Worm (Caenorhabditis elegans): ENCODE measurements around the gene dop-3.

Gene dop-3

DNA sequence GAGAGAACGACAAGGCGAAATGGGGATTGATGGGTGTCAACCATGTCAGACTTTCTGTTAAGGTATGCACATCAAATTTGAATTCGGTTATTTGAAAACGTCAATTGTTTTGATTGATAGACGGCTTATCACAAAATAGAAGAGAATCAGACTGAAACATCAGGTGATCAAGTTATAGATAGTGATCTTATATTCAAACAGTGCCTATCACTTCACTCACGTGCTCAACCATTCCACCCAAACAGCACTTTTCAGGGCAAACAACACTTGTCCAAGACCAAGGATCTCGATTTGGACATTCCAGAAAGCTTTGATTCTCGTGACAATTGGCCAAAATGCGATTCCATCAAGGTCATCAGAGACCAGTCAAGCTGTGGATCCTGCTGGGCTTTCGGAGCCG, 38.1 kb upstream of the dop-3 start (continued):
- TF ChIP-seq dmd-6 (GFP tag; IDR thresholded peaks at IDR 0.05) (peak; percentile 73), mep-1 (tag; optimal IDR thresholded peaks at IDR 0.05) (no peak), zfp-3 (GFP tag; conservative IDR thresholded peaks at IDR 0.05) (0 out of 2 replicates have a peak, but pooled peaks have one; percentile 8), ceh-44 (GFP tag; IDR thresholded peaks at IDR 0.05) (no peak), Y105C5A.15 (GFP tag; IDR thresholded peaks at IDR 0.05) (no peak)

DNA sequence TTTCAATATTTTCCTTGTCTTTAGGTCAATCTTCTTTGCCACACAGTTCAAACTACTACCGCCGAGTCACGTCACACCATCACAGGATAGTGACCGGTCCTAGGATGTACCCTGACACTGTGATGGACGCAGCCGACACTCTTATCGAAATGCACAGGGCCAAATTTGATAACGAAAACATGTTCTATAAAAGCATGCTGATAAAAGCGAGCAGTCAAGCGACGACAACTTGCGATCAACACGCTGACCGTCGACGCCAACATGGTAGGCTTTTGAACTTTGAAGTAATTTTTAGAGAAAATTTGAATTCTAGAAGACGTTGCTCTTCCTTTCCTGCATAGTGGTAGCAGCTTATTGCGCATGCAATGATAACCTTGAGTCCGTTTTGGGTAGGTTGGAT, 37.5 kb upstream of the dop-3 start, which contains the start of gene cpr-6:
Gene cpr-6 (plus strand): TSS at position 217 of the 400 bp plus-strand sequence.
- peak in 1 of 2 experiments; percentile 23 for TF ChIP-seq mdl-1 (tag; optimal IDR thresholded peaks at IDR 0.05)
- peak; percentile 42 for TF ChIP-seq ama-1 (optimal IDR thresholded peaks at IDR 0.05)
- no peak for TF ChIP-seq sdz-12 (GFP tag; optimal IDR thresholded peaks at IDR 0.05)
- peak; percentile 30 for TF ChIP-seq nhr-48 (tag; optimal IDR thresholded peaks at IDR 0.05)
- TF ChIP-seq dmd-6 (GFP tag; IDR thresholded peaks at IDR 0.05), result peak; percentile 78
- peak; percentile 53 for TF ChIP-seq nhr-102 (tag; optimal IDR thresholded peaks at IDR 0.05)
- TF ChIP-seq hlh-11 (tag; optimal IDR thresholded peaks at IDR 0.05), result peak; percentile 79
- 0 out of 2 replicates have a peak, but pooled peaks have one; percentile 23 for TF ChIP-seq nhr-42 (GFP tag; IDR thresholded peaks at IDR 0.05)
- peak; percentile 25 for TF ChIP-seq mxl-3 (GFP tag; optimal IDR thresholded peaks at IDR 0.05)
- no peak for TF ChIP-seq zip-11 (GFP tag; IDR thresholded peaks at IDR 0.05)
- no peak for TF ChIP-seq arid-1 (GFP tag; conservative IDR thresholded peaks at IDR 0.05)
- no peak for TF ChIP-seq hmg-1.1 (GFP tag; IDR thresholded peaks at IDR 0.05)
- peak; percentile 65 for TF ChIP-seq dve-1 (tag; optimal IDR thresholded peaks at IDR 0.05; ENCODE audit: insufficient read depth)
- TF ChIP-seq lir-3 (tag; optimal IDR thresholded peaks at IDR 0.05), result no peak
- TF ChIP-seq nhr-77 (tag; optimal IDR thresholded peaks at IDR 0.05), result peak; percentile 51
- TF ChIP-seq lin-1 (GFP tag; IDR thresholded peaks at IDR 0.05), result 0 out of 2 replicates have a peak, but pooled peaks have one; percentile 11
- no peak for TF ChIP-seq nhr-76 (tag; optimal IDR thresholded peaks at IDR 0.05)
- peak; percentile 55; the same call in 1 of the 2 replicates for TF ChIP-seq mdt-29 (GFP tag; IDR thresholded peaks at IDR 0.05)
- peak in 1 of 2 experiments; percentile 14 for TF ChIP-seq daf-16 (GFP tag; optimal IDR thresholded peaks at IDR 0.05)
- TF ChIP-seq daf-16 (tag; optimal IDR thresholded peaks at IDR 0.05), result peak; percentile 93
- no peak for TF ChIP-seq T26A8.4 (GFP tag; IDR thresholded peaks at IDR 0.05)
- TF ChIP-seq pqm-1 (tag; optimal IDR thresholded peaks at IDR 0.05), result peak; percentile 67
- TF ChIP-seq hlh-30 (tag; optimal IDR thresholded peaks at IDR 0.05; ENCODE audit: insufficient read depth), result peak; percentile 54
- peak; percentile 66 for TF ChIP-seq nhr-28 (tag; optimal IDR thresholded peaks at IDR 0.05)
- peak; percentile 52; the same call in 1 of the 2 replicates for TF ChIP-seq tra-1 (GFP tag; IDR thresholded peaks at IDR 0.05)

DNA sequence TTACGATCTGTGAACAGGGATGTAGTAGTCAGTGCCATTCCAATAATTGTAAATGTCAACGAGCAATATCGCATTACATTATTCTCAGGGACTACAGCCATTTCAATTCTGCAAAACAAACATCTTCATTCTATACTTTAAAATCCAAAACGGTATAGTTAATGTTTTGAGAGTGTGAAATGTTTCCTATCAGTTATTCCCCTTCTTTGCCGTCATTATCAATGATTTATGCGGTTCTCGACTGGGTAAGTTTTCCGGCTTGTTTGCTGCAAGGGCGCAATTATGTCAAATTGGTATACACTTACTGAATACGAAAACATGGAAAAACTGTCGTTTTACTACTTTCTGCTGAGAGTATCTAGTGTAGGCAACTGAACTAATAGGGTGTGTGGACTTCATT, 33.6 kb upstream of the dop-3 start, which contains the start of gene F23G4.1:
Gene F23G4.1 (minus strand): TSS at position 101 of the 400 bp plus-strand sequence.
- no peak for TF ChIP-seq nhr-111 (GFP tag; optimal IDR thresholded peaks at IDR 0.05)
- TF ChIP-seq daf-16 (GFP tag; optimal IDR thresholded peaks at IDR 0.05), result no peak
- peak; percentile 45 for TF ChIP-seq daf-16 (tag; optimal IDR thresholded peaks at IDR 0.05)
- TF ChIP-seq unc-39 (tag; optimal IDR thresholded peaks at IDR 0.05), result no peak
- no peak for TF ChIP-seq snpc-4 (tag; optimal IDR thresholded peaks at IDR 0.05)
- TF ChIP-seq madf-9 (GFP tag; conservative IDR thresholded peaks at IDR 0.05), result no peak
- TF ChIP-seq sdz-12 (GFP tag; optimal IDR thresholded peaks at IDR 0.05), result no peak
- TF ChIP-seq lim-7 (GFP tag; IDR thresholded peaks at IDR 0.05), result no peak
- no peak for TF ChIP-seq zfp-3 (GFP tag; conservative IDR thresholded peaks at IDR 0.05)

DNA sequence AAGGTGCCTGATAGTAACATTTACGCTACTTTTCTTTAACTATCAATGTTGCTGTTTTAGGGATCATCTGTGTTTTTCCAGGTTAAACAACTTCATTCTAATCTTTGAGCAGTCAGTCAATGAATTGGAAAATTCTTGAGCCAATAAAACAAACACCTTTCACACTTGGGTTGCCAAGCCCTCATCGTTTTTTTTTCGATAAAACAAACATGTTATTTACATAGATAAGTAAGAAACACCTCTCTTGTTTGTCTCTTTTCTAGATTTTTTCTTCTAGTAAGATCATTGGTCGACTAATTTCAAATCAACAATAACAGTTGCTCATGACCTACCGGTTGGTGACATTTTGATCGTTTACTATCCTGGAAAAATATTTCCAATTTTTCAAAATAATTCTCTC, 32.4 kb upstream of the dop-3 start:
- no peak for TF ChIP-seq ceh-32 (tag; optimal IDR thresholded peaks at IDR 0.05; ENCODE audit: poor library complexity)
- peak in 1 of 2 experiments; percentile 84 for TF ChIP-seq daf-16 (GFP tag; optimal IDR thresholded peaks at IDR 0.05)
- peak; percentile 79 for TF ChIP-seq daf-16 (tag; optimal IDR thresholded peaks at IDR 0.05)

All from whole organism, L4 larva.